Fruit fly (Drosophila melanogaster) whole organism, embryonic: ENCODE data around the gene hop.

Source experiments
- Asciz ChIP-seq: fragments of 200-800 bp; sonication (Bioruptor generic); optimal IDR thresholded peaks from 2 replicates; lab custom pipeline; 2017; ENCODE audit warnings: missing biosample characterization, mild to moderate bottlenecking, missing genetic modification characterization, missing genetic modification reagents
- CG10147 ChIP-seq: fragments of 200-800 bp; sonication (Bioruptor generic); optimal IDR thresholded peaks from 2 replicates; lab custom pipeline; 2019; ENCODE audit warnings: missing biosample characterization, mild to moderate bottlenecking, missing genetic modification characterization, moderate library complexity
- CG11093 ChIP-seq: fragments of 200-800 bp; sonication (Bioruptor generic); IDR thresholded peaks from 3 replicates; pipeline ENCODE4 v1.3.6; 2022; ENCODE audit warnings: missing biosample characterization, missing genetic modification characterization
- CG12659 ChIP-seq: fragments of 200-800 bp; sonication (Bioruptor generic); optimal IDR thresholded peaks from 3 replicates; lab custom pipeline; 2017; ENCODE audit warnings: mild to moderate bottlenecking, missing biosample characterization, missing genetic modification reagents, missing genetic modification characterization
- CG14050 ChIP-seq: fragments of 200-800 bp; sonication (Bioruptor generic); IDR thresholded peaks from 3 replicates; pipeline ENCODE4 v1.3.6; 2022; ENCODE audit warnings: missing biosample characterization, missing genetic modification characterization
- CG14860 ChIP-seq: fragments of 200-800 bp; sonication (Bioruptor generic); IDR thresholded peaks from 3 replicates; pipeline ENCODE4 v1.3.6; 2022; ENCODE audit warnings: missing biosample characterization, missing genetic modification characterization; ENCODE audit not compliant: partially characterized antibody
- CG1792 ChIP-seq: fragments of 200-800 bp; sonication (Bioruptor generic); optimal IDR thresholded peaks from 2 replicates; lab custom pipeline; 2016; ENCODE audit warnings: missing biosample characterization, missing genetic modification characterization
- CG18011 ChIP-seq: fragments of 200-800 bp; sonication (Bioruptor generic); optimal IDR thresholded peaks from 2 replicates; lab custom pipeline; 2017; ENCODE audit warnings: missing biosample characterization, missing genetic modification characterization, mild to moderate bottlenecking, moderate library complexity, missing genotype
- CG2116 ChIP-seq: fragments of 200-800 bp; sonication (Bioruptor generic); optimal IDR thresholded peaks from 3 replicates; lab custom pipeline; 2018; ENCODE audit warnings: missing biosample characterization, mild to moderate bottlenecking, missing genetic modification characterization
- CG2120 ChIP-seq: fragments of 200-800 bp; sonication (Bioruptor generic); optimal IDR thresholded peaks from 3 replicates; lab custom pipeline; 2016; ENCODE audit warnings: missing biosample characterization, missing genetic modification characterization
- CG32772 ChIP-seq: fragments of 200-800 bp; sonication (Bioruptor generic); IDR thresholded peaks from 2 replicates; pipeline ENCODE4 v1.3.6; 2022; ENCODE audit warnings: missing biosample characterization, missing genetic modification characterization
- CG33557 ChIP-seq: fragments of 200-800 bp; sonication (Bioruptor generic); optimal IDR thresholded peaks from 2 replicates; lab custom pipeline; 2019; ENCODE audit warnings: missing biosample characterization, mild to moderate bottlenecking, missing genetic modification characterization, moderate library complexity
- CG3847 ChIP-seq: fragments of 200-800 bp; sonication (Bioruptor generic); IDR thresholded peaks from 2 replicates; pipeline ENCODE4 v1.3.6; 2022; ENCODE audit warnings: missing biosample characterization, missing genetic modification characterization
- CG6654 ChIP-seq: fragments of 200-800 bp; sonication (Bioruptor generic); optimal IDR thresholded peaks from 2 replicates; lab custom pipeline; 2017; ENCODE audit warnings: missing biosample characterization, mild to moderate bottlenecking, missing genetic modification characterization
- CG7928 ChIP-seq: fragments of 200-800 bp; sonication (Bioruptor generic); optimal IDR thresholded peaks from 2 replicates; lab custom pipeline; 2017; ENCODE audit warnings: missing biosample characterization, mild to moderate bottlenecking, missing genetic modification characterization
- CG7963 ChIP-seq: fragments of 200-800 bp; sonication (Bioruptor generic); IDR thresholded peaks from 3 replicates; pipeline ENCODE4 v1.3.6; 2022; ENCODE audit warnings: missing biosample characterization, missing genetic modification characterization; ENCODE audit not compliant: partially characterized antibody
- CG8388 ChIP-seq: fragments of 200-800 bp; sonication (Bioruptor generic); optimal IDR thresholded peaks from 2 replicates; lab custom pipeline; 2019; ENCODE audit warnings: missing biosample characterization, mild to moderate bottlenecking, missing genetic modification characterization, moderate library complexity
- CG9876 ChIP-seq: fragments of 200-800 bp; sonication (Bioruptor generic); optimal IDR thresholded peaks from 2 replicates; lab custom pipeline; 2016; ENCODE audit warnings: missing biosample characterization, missing genetic modification characterization
- CHES-1-like ChIP-seq: fragments of 200-800 bp; sonication (Bioruptor generic); optimal IDR thresholded peaks from 2 replicates; lab custom pipeline; 2016; ENCODE audit warnings: missing biosample characterization, missing genetic modification characterization
- Deaf1 ChIP-seq: fragments of 200-800 bp; optimal IDR thresholded peaks from 3 replicates; lab custom pipeline; 2019; ENCODE audit warnings: missing biosample characterization, mild to moderate bottlenecking, missing genetic modification characterization, moderate library complexity
- H15 ChIP-seq: fragments of 200-800 bp; sonication (Bioruptor generic); IDR thresholded peaks from 3 replicates; pipeline ENCODE4 v1.3.6; 2022; ENCODE audit warnings: missing biosample characterization, missing genetic modification characterization
- HmgZ ChIP-seq: fragments of 200-800 bp; sonication (Bioruptor generic); optimal IDR thresholded peaks from 2 replicates; lab custom pipeline; 2018; ENCODE audit warnings: missing biosample characterization, mild to moderate bottlenecking, missing genetic modification characterization
- Hr3 ChIP-seq: fragments of 200-800 bp; sonication (Bioruptor generic); optimal IDR thresholded peaks from 3 replicates; lab custom pipeline; 2016; ENCODE audit warnings: missing biosample characterization, missing genetic modification characterization
- Hsf ChIP-seq: fragments of 200-800 bp; sonication (Bioruptor generic); optimal IDR thresholded peaks from 3 replicates; lab custom pipeline; 2016; ENCODE audit warnings: missing biosample characterization, missing genetic modification characterization
- Kr ChIP-seq: fragments of 200-800 bp; sonication (Bioruptor generic); optimal IDR thresholded peaks from 2 replicates; lab custom pipeline; 2017; ENCODE audit warnings: missing biosample characterization, mild to moderate bottlenecking, missing genetic modification characterization
- Lpt ChIP-seq: fragments of >200 bp; optimal IDR thresholded peaks from 2 replicates; lab custom pipeline; 2018; ENCODE audit warnings: missing biosample characterization, missing genetic modification characterization
- NK7.1 ChIP-seq: fragments of 200-800 bp; sonication (Bioruptor generic); optimal IDR thresholded peaks from 3 replicates; lab custom pipeline; 2016; ENCODE audit warnings: missing biosample characterization, missing genetic modification characterization
- TFAM ChIP-seq: fragments of 200-800 bp; sonication (Bioruptor generic); optimal IDR thresholded peaks from 2 replicates; lab custom pipeline; 2017; ENCODE audit warnings: missing biosample characterization, missing genetic modification characterization, inconsistent platforms
- abd-A ChIP-seq: fragments of 200-800 bp; sonication (Bioruptor generic); optimal IDR thresholded peaks from 3 replicates; lab custom pipeline; 2019; ENCODE audit warnings: missing biosample characterization, mild to moderate bottlenecking, missing genetic modification characterization, moderate library complexity
- ac ChIP-seq: fragments of 200-800 bp; sonication (Bioruptor generic); optimal IDR thresholded peaks from 3 replicates; lab custom pipeline; 2017; ENCODE audit warnings: missing biosample characterization, mild to moderate bottlenecking, missing genetic modification characterization
- aop ChIP-seq: fragments of 200-800 bp; sonication (Bioruptor generic); IDR thresholded peaks from 2 replicates; pipeline ENCODE4 v1.3.6; 2022; ENCODE audit warnings: missing biosample characterization, missing genetic modification characterization
- bowl ChIP-seq: fragments of 200-800 bp; sonication (Bioruptor generic); IDR thresholded peaks from 2 replicates; pipeline ENCODE4 v1.3.6; 2022; ENCODE audit warnings: missing biosample characterization, missing genetic modification characterization
- btn ChIP-seq: fragments of 200-800 bp; sonication (Bioruptor generic); optimal IDR thresholded peaks from 2 replicates; lab custom pipeline; 2016; ENCODE audit warnings: missing biosample characterization, missing genetic modification characterization
- dati ChIP-seq: fragments of 200-800 bp; sonication (Bioruptor generic); IDR thresholded peaks from 2 replicates; pipeline ENCODE4 v1.3.6; 2022; ENCODE audit warnings: missing biosample characterization, missing genetic modification characterization
- ems ChIP-seq: fragments of 200-800 bp; sonication (Bioruptor generic); optimal IDR thresholded peaks from 3 replicates; lab custom pipeline; 2016; ENCODE audit warnings: missing biosample characterization, missing genetic modification characterization
- exex ChIP-seq: fragments of 200-800 bp; sonication (Bioruptor generic); optimal IDR thresholded peaks from 4 replicates; lab custom pipeline; 2018; ENCODE audit warnings: missing biosample characterization, mild to moderate bottlenecking, missing genetic modification characterization, moderate library complexity
- eyg ChIP-seq: fragments of 200-800 bp; sonication (Bioruptor generic); optimal IDR thresholded peaks from 3 replicates; lab custom pipeline; 2016; ENCODE audit warnings: missing biosample characterization, missing genetic modification characterization
- fd102C ChIP-seq: fragments of 200-800 bp; sonication (Bioruptor generic); optimal IDR thresholded peaks from 2 replicates; lab custom pipeline; 2018; ENCODE audit warnings: missing biosample characterization, mild to moderate bottlenecking, missing genetic modification characterization, moderate library complexity
- fd3F ChIP-seq: fragments of 200-800 bp; sonication (Bioruptor generic); optimal IDR thresholded peaks from 2 replicates; lab custom pipeline; 2018; ENCODE audit warnings: missing biosample characterization, mild to moderate bottlenecking, missing genetic modification characterization, moderate library complexity
- gem ChIP-seq: fragments of 200-800 bp; sonication (Bioruptor generic); optimal IDR thresholded peaks from 2 replicates; lab custom pipeline; 2019; ENCODE audit warnings: missing biosample characterization, mild to moderate bottlenecking, missing genetic modification characterization, moderate library complexity
- ind ChIP-seq: fragments of 200-800 bp; sonication (Bioruptor generic); optimal IDR thresholded peaks from 3 replicates; lab custom pipeline; 2016; ENCODE audit warnings: missing biosample characterization, missing genetic modification characterization
- insv ChIP-seq, 2 experiments: fragments of 200-800 bp; sonication (Bioruptor generic); optimal IDR thresholded peaks; 3 replicates each; lab custom pipeline; 2016 to 2018; ENCODE audit warnings: missing biosample characterization in 2 of 2, missing genetic modification characterization in 2 of 2
- mam ChIP-seq: fragments of 200-800 bp; sonication (Bioruptor generic); optimal IDR thresholded peaks from 3 replicates; lab custom pipeline; 2016; ENCODE audit warnings: missing biosample characterization, missing genetic modification characterization
- nerfin-2 ChIP-seq: fragments of 200-800 bp; sonication (Bioruptor generic); IDR thresholded peaks from 2 replicates; pipeline ENCODE4 v1.3.6; 2022; ENCODE audit warnings: missing biosample characterization, missing genetic modification characterization; ENCODE audit not compliant: partially characterized antibody
- phol ChIP-seq: fragments of 200-800 bp; sonication (Bioruptor generic); optimal IDR thresholded peaks from 3 replicates; lab custom pipeline; 2018; ENCODE audit warnings: missing biosample characterization, mild to moderate bottlenecking, missing genetic modification characterization, moderate library complexity
- pita ChIP-seq: fragments of 200-800 bp; sonication (Bioruptor generic); optimal IDR thresholded peaks from 2 replicates; lab custom pipeline; 2017; ENCODE audit warnings: missing biosample characterization, mild to moderate bottlenecking, missing genetic modification characterization
- pzg ChIP-seq: fragments of 200-800 bp; sonication (Bioruptor generic); optimal IDR thresholded peaks from 3 replicates; lab custom pipeline; 2018; ENCODE audit warnings: missing biosample characterization, mild to moderate bottlenecking, missing genetic modification characterization, moderate library complexity
- ro ChIP-seq: fragments of 200-800 bp; sonication (Bioruptor generic); IDR thresholded peaks from 2 replicates; pipeline ENCODE4 v1.3.6; 2022; ENCODE audit warnings: missing biosample characterization, missing genetic modification characterization
- salm ChIP-seq: fragments of 200-800 bp; sonication (Bioruptor generic); optimal IDR thresholded peaks from 2 replicates; lab custom pipeline; 2018; ENCODE audit warnings: missing biosample characterization, mild to moderate bottlenecking, missing genetic modification characterization
- stc ChIP-seq: fragments of 200-800 bp; sonication (Bioruptor generic); IDR thresholded peaks from 2 replicates; pipeline ENCODE4 v1.3.6; 2022; ENCODE audit warnings: missing biosample characterization, missing genetic modification characterization
- zen ChIP-seq: fragments of 200-800 bp; sonication (Bioruptor generic); optimal IDR thresholded peaks from 3 replicates; lab custom pipeline; 2018; ENCODE audit warnings: missing biosample characterization, mild to moderate bottlenecking, missing genetic modification characterization, moderate library complexity

Gene hop

DNA sequence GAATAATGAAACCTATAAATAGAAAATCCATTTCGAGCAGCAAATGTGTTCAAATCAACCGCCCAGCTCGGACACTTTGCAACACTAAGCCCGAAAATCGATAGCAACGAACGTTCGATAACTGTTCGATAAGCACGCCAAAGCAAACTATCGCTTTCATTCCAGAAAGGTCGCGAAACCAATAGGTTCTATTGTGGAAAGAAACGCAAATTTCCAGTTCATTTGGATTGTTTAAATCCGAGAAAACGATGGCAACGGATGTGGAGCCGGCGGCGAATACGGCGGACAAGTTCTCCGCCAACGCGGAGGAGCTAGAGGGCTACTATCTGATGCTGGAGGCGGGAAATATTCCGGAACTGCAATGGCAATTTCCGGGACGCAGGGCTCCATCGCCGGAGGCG, 8.8 kb downstream of the hop start, which contains the start of gene Pa1 (continued):
- TF ChIP-seq CG14050 (GFP tag; lab: Robert Waterston, UW), result no peak
- TF ChIP-seq CG32772 (GFP tag; lab: Robert Waterston, UW), result no peak
- TF ChIP-seq aop (GFP tag; lab: Robert Waterston, UW), result no peak
- no peak for TF ChIP-seq zen (tag; lab: Kevin White, UChicago)
- no peak for TF ChIP-seq CG6654 (GFP tag; lab: Kevin White, UChicago)
- no peak for TF ChIP-seq bowl (GFP tag; lab: Robert Waterston, UW)
- no peak for TF ChIP-seq ro
- no peak for TF ChIP-seq CG11093 (GFP tag; lab: Robert Waterston, UW)
- no peak for TF ChIP-seq Deaf1 (tag; lab: Kevin White, UChicago)
- TF ChIP-seq H15 (GFP tag; lab: Robert Waterston, UW), result no peak
- TF ChIP-seq CG1792 (GFP tag; lab: Kevin White, UChicago), result no peak
- peak; percentile 18 for TF ChIP-seq CG12659 (GFP tag; lab: Kevin White, UChicago)
- no peak for TF ChIP-seq CG7928
- no peak for TF ChIP-seq dati (GFP tag; lab: Robert Waterston, UW)
- no peak for TF ChIP-seq CG9876
- TF ChIP-seq CG18011 (GFP tag; lab: Kevin White, UChicago), result no peak
- TF ChIP-seq salm (tag; lab: Kevin White, UChicago), result no peak
- no peak for TF ChIP-seq insv (GFP tag; optimal IDR thresholded peaks at IDR 0.05; lab: Kevin White, UChicago)
- no peak for TF ChIP-seq pita (GFP tag; lab: Kevin White, UChicago)
- no peak for TF ChIP-seq exex (tag; lab: Kevin White, UChicago)
- TF ChIP-seq Hr3 (GFP tag; lab: Kevin White, UChicago), result no peak
- peak; percentile 13 for TF ChIP-seq mam (GFP tag; lab: Kevin White, UChicago)
- no peak for TF ChIP-seq nerfin-2 (GFP tag; lab: Robert Waterston, UW)
- no peak for TF ChIP-seq TFAM (GFP tag; lab: Kevin White, UChicago)
- TF ChIP-seq CG8388 (GFP tag; lab: Kevin White, UChicago), result no peak
- TF ChIP-seq CHES-1-like, result no peak
- no peak for TF ChIP-seq Kr (GFP tag; lab: Kevin White, UChicago)
- TF ChIP-seq CG3847 (GFP tag; lab: Robert Waterston, UW), result 0 out of 2 replicates have a peak, but pooled peaks have one; percentile 22
- peak; percentile 2 for TF ChIP-seq CG2120 (GFP tag; lab: Kevin White, UChicago)
- TF ChIP-seq Asciz (GFP tag; lab: Kevin White, UChicago), result no peak
- TF ChIP-seq CG33557 (GFP tag; lab: Kevin White, UChicago), result peak; percentile 0
- TF ChIP-seq HmgZ, result peak; percentile 37
- TF ChIP-seq stc, result 0 out of 2 replicates have a peak, but pooled peaks have one; percentile 16
- TF ChIP-seq fd3F (GFP tag; lab: Kevin White, UChicago), result no peak
- no peak for TF ChIP-seq ems (GFP tag; lab: Kevin White, UChicago)
- no peak for TF ChIP-seq CG10147
- TF ChIP-seq NK7.1 (GFP tag; lab: Kevin White, UChicago), result no peak
- TF ChIP-seq abd-A (tag; lab: Kevin White, UChicago), result no peak
- TF ChIP-seq Hsf, result peak; percentile 9
- TF ChIP-seq ac (GFP tag; lab: Kevin White, UChicago), result no peak
- TF ChIP-seq Lpt, result no peak
- peak; percentile 14 for TF ChIP-seq phol (tag; lab: Kevin White, UChicago)
- no peak for TF ChIP-seq eyg (GFP tag; lab: Kevin White, UChicago)
- TF ChIP-seq CG14860 (GFP tag; lab: Robert Waterston, UW), result no peak
- peak; percentile 47; the same call in 1 of the 3 replicates for TF ChIP-seq CG7963 (GFP tag; lab: Robert Waterston, UW)
- TF ChIP-seq ind, result no peak
- TF ChIP-seq CG2116 (GFP tag; lab: Kevin White, UChicago), result peak; percentile 70
- no peak for TF ChIP-seq gem (tag; lab: Kevin White, UChicago)
- no peak for TF ChIP-seq btn (GFP tag; lab: Kevin White, UChicago)
- peak; percentile 62 for TF ChIP-seq pzg (GFP tag; lab: Kevin White, UChicago)
- TF ChIP-seq fd102C (GFP tag; lab: Kevin White, UChicago), result no peak
